Fruit fly (Drosophila melanogaster): Measurements from ENCODE around the gene Nsf2.

Gene Nsf2

dm6 chr3R:13817480-13818305, 20.1 kb downstream of the Nsf2 start:
- no peak for TF ChIP-seq CG8478 (optimal IDR thresholded peaks at IDR 0.05)
- TF ChIP-seq CTCF (optimal IDR thresholded peaks at IDR 0.05): no peak

dm6 chr3R:13816375-13816711, 21.4 kb downstream of the Nsf2 start:
- no peak for TF ChIP-seq CG8478 (optimal IDR thresholded peaks at IDR 0.05)
- TF ChIP-seq CTCF (optimal IDR thresholded peaks at IDR 0.05): no peak

dm6 chr3R:13815566-13816374, 22.0 kb downstream of the Nsf2 start:
- no peak for TF ChIP-seq CTCF (optimal IDR thresholded peaks at IDR 0.05)
- TF ChIP-seq CG8478 (optimal IDR thresholded peaks at IDR 0.05): no peak

- TF ChIP-seq CG8478 (optimal IDR thresholded peaks at IDR 0.05): no peak
- TF ChIP-seq CTCF (optimal IDR thresholded peaks at IDR 0.05): no peak
Measured at dm6 chr3R:13815022-13815440, 22.8 kb downstream of the Nsf2 start.

dm6 chr3R:13812736-13813250, 25.0 kb downstream of the Nsf2 start, which contains the start of the genes tal-1A, tal-2A, tal-3A and tal-AA:
Gene tal-1A (plus strand): TSS chr3R:13813109.
Gene tal-2A (plus strand): TSS chr3R:13813109.
Gene tal-3A (plus strand): TSS chr3R:13813109.
Gene tal-AA (plus strand): TSS chr3R:13813109.
- TF ChIP-seq CG8478 (optimal IDR thresholded peaks at IDR 0.05) (no peak), CTCF (optimal IDR thresholded peaks at IDR 0.05) (no peak)

dm6 chr3R:13811737-13812136, 26.1 kb downstream of the Nsf2 start:
- TF ChIP-seq CG8478 (optimal IDR thresholded peaks at IDR 0.05) (no peak), CTCF (optimal IDR thresholded peaks at IDR 0.05) (no peak)

dm6 chr3R:13810308-13810707, 27.5 kb downstream of the Nsf2 start:
- TF ChIP-seq CTCF (optimal IDR thresholded peaks at IDR 0.05): no peak
- no peak for TF ChIP-seq CG8478 (optimal IDR thresholded peaks at IDR 0.05)

dm6 chr3R:13809261-13809660, 28.5 kb downstream of the Nsf2 start:
- TF ChIP-seq CTCF (optimal IDR thresholded peaks at IDR 0.05): no peak
- TF ChIP-seq CG8478 (optimal IDR thresholded peaks at IDR 0.05): no peak

- TF ChIP-seq CTCF (optimal IDR thresholded peaks at IDR 0.05) (no peak), CG8478 (optimal IDR thresholded peaks at IDR 0.05) (no peak)
Measured at dm6 chr3R:13807906-13808305, 29.9 kb downstream of the Nsf2 start.

- TF ChIP-seq CG8478 (optimal IDR thresholded peaks at IDR 0.05) (no peak), CTCF (optimal IDR thresholded peaks at IDR 0.05) (no peak)
Measured at dm6 chr3R:13807330-13807729, 30.5 kb downstream of the Nsf2 start.

- TF ChIP-seq CG8478 (optimal IDR thresholded peaks at IDR 0.05): no peak
Measured at dm6 chr3R:13806710-13807093, 31.1 kb downstream of the Nsf2 start.

- TF ChIP-seq CG8478 (optimal IDR thresholded peaks at IDR 0.05): no peak
Measured at dm6 chr3R:13806032-13806709, 31.6 kb downstream of the Nsf2 start.

dm6 chr3R:13804971-13805603, 32.7 kb downstream of the Nsf2 start:
- no peak for TF ChIP-seq CTCF (optimal IDR thresholded peaks at IDR 0.05)
- no peak for TF ChIP-seq CG8478 (optimal IDR thresholded peaks at IDR 0.05)

dm6 chr3R:13803892-13804710, 33.7 kb downstream of the Nsf2 start:
- TF ChIP-seq CG8478 (optimal IDR thresholded peaks at IDR 0.05) (no peak), CTCF (optimal IDR thresholded peaks at IDR 0.05) (no peak)
